Fruit fly (Drosophila melanogaster): ENCODE measurements around the gene CG11034.

DNA sequence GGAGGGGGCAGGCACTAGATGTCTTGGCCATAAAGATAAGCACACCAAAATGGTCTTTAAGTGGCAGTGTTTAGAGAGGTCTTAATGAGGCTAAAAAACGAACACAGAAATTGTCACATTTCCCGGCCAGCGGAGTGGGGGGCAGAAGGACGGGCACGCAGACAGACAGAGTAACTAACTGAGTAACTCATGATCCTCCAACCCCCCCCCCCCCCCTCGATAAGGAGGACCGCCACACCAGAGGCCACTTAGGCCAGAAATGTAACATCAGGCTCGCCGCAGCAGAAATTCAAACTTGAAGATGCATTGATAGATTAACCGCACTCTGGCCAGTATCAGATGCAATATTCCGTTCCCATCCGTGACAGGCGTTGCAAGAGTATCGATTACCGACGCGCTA lies 22.3 kb upstream of the CG11034 start:
- TF ChIP-seq CG10631 (GFP tag; optimal IDR thresholded peaks at IDR 0.05) (no peak), Sox102F (GFP tag; optimal IDR thresholded peaks at IDR 0.05) (no peak), CG16779 (tag; optimal IDR thresholded peaks at IDR 0.05) (no peak), CG8632 (GFP tag; optimal IDR thresholded peaks at IDR 0.05) (no peak), Eip75B (GFP tag; optimal IDR thresholded peaks at IDR 0.05) (no peak), ss (GFP tag; optimal IDR thresholded peaks at IDR 0.05) (no peak), Blimp-1 (GFP tag; optimal IDR thresholded peaks at IDR 0.05) (no peak), Gug (GFP tag; IDR thresholded peaks at IDR 0.05) (no peak), Hr4 (GFP tag; optimal IDR thresholded peaks at IDR 0.05) (no peak), salr (GFP tag; optimal IDR thresholded peaks at IDR 0.05) (no peak), CG6792 (GFP tag; optimal IDR thresholded peaks at IDR 0.05) (no peak), achi (GFP tag; optimal IDR thresholded peaks at IDR 0.05) (no peak)

Data from whole organism, prepupa.